Worm (Caenorhabditis elegans) whole organism, dauer: ENCODE measurements around the gene larp-1.

Experiments
- unc-62 ChIP-seq: sonication (generic microtip); optimal IDR thresholded peaks from 2 replicates; lab custom pipeline; 2017; ENCODE audit warnings: missing biosample characterization, missing genetic modification reagents, missing genetic modification characterization

larp-1 gene

DNA sequence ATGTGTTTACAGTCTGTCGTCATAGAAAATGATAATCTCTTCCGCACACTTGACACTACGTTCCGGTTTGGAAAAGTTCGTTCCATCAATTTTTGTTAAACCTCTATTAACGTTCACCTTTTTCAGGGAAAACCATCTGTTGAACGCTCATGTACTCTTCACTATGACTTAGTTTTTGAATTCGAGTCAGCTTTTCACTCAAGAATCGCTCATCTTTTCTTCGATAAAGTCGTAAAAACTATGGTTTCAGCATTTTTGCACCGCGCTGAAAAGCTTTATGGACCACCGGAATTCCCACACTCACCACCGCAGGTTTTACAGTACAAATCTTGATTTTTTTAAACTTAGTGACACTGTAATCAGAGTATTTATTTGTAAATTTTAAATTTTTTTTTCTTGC, 6.2 kb upstream of the larp-1 start:
- TF ChIP-seq unc-62 (GFP tag; lab: Kevin White, UChicago) = no peak

DNA sequence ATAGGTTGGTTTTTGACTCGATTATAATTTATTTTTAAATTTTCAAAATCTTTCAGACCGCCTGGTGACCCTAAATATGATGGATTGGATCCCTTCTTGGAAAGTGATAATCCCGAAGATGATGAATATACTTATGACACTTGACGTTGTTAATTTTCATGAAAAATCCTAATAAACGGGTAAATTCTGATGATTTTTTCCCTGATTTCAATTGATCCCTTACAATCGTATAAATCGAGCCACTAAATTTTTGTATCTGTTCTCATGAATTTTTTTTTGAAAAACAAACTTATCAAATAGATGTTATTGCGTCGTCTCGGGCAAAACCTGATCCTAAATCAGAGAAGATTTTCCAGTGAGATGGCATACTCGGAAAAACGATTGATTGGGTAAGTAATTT, 5.5 kb upstream of the larp-1 start, which contains the start of gene R144.13:
R144.13 (plus strand) TSS at position 301 of the 400 bp plus-strand sequence.
- TF ChIP-seq unc-62 (GFP tag; lab: Kevin White, UChicago) = no peak

DNA sequence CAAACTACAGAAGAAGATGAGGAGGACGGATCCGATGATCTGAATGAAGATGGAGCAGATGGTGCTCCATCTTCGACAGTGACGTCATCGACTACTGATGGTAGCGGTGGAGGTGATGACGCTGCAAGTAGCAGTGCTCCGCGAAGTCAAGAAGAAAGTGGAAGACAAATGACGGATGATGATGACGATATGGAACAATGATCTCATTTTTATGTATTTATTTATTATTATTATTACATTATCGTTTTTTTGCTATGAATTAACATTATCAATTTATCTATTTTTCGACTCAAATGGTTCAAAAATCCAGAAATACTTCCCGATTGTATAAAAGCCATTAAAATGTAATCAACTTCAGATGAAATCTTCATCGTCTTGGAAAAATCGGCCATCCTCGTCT, 4.2 kb upstream of the larp-1 start, which contains the start of gene R144.3:
R144.3 (plus strand) TSS at position 301 of the 400 bp plus-strand sequence.
- TF ChIP-seq unc-62 (GFP tag; lab: Kevin White, UChicago) = no peak

DNA sequence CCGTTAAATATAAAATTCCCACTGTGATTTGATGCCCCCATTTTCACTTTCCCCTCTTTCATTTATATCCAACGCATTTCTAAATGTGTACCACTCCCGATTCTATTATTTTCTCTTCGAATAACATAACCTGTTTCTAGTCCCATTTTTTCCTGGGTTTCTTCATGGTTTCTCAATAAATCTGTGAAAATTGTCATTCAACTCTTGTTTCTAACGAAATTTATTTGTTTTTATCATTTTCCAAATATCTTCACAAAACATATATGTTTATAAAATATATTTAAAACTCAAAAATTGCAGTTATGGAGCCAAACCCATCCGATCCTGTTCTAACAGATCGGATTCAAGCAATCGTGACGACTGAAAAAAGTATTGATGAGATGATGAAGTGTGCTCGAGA, 3.5 kb upstream of the larp-1 start, which contains the start of gene mdt-11:
mdt-11 (plus strand) TSS at position 301 of the 400 bp plus-strand sequence.
- TF ChIP-seq unc-62 (GFP tag; lab: Kevin White, UChicago) = no peak

DNA sequence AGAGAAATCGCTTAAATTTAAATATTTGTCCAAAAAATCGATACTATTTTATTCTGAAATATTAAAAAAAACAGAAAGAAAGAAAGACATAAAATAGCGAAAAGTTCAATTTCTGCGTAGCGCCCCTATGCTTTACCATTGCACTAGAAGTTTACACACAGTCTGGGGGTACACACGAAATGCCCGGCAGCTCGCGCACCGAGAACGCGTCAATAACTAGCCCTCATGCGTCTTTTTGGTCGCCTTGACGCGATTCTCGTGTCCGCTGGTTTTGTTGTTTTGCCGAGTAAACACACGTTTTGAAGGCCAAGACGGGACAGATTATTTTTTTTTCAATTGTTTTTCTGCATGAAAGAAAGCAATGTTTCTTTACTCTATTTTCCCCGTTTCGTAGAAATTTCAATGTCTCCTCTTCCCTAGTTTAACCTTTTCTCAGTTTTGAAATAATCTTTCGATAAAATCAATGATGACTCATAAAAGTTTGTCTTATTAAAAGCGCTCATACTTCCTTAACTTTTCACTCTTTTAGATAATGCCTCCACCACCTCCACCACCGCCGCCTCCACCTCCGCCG, 753 bp upstream of the larp-1 start, which contains the start of gene wip-1:
wip-1 (plus strand) TSS at position 524 of the 574 bp plus-strand sequence.
- no peak for TF ChIP-seq unc-62 (GFP tag; lab: Kevin White, UChicago)

DNA sequence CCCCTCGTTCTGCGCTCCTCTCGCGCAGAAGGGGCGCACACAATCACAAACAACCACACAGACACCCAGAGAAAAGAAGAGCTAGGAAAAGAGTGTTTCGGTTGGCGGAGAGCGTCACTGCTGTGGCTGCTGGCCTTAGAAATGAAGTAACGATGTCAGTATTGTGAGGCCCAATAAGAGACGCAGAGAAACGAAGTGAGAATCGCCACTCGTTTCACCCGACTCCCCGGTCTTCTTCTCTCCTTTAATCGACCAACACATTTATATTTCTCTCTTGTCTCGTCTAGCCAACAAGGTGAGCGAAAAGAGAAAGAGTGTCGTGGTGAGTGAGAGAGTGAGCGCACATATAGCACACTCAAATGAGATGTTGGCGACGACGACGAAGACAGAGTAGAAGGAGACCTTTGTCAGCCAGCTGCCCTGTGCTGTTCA, 3.5 kb downstream of the larp-1 start:
- no peak for TF ChIP-seq unc-62 (GFP tag; lab: Kevin White, UChicago)

DNA sequence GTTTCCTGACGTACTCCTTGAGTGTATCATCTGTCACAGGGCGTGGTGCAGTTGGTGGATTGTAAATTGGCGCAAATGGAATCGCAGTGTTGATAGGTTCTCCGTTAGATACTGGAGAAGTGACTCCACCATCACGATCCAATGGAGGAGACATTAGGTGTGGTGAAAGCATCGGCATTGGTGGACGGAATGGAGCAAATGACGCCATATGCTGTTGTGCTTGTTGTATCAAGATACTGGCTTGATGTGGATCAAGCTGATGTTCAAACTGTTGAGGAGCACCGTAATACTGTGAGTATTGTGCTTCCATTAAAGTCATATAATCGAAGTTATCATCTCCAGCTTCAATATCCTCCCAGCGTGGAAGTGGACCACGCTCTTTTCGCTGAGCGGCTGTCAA, 5.0 kb downstream of the larp-1 start:
- no peak for TF ChIP-seq unc-62 (GFP tag; lab: Kevin White, UChicago)

DNA sequence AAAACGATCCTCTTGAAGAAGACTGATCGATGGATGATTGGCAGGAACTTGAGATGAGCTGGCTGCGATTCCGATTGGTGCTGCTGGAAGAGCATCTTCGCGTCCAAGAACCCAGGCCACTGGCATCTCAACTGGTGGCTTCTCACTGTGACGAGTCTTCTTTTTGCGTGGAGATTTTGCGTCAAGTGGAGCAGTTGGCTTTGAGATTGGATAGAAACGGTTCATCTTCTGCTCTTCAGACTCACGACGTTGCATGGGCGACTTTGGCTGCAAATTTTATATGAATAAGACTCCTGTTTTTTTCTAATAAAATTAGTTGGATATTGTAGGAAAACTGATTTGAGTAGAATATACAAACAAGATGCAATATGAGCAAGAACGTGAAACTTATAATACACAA, 6.7 kb downstream of the larp-1 start:
- no peak for TF ChIP-seq unc-62 (GFP tag; lab: Kevin White, UChicago)

DNA sequence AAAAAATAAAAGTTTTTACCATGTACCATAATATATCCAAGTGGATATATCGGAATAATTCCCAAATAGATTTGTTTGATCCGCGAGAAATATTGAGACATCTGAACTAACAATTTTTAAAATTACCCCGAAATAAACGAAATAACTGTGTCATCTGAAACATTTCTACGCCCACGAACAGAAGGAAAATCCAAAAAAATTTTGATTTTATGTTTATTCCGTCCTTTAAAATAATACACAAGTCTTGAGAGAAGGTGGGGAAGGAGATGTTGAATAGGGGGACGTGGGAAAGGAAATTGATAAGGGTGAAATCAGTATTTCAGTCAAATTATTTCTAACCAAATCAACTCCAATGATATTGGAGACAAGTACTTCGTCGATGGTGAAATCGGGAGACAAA, 8.7 kb downstream of the larp-1 start, which contains the start of gene R144.11:
R144.11 (minus strand) TSS at position 101 of the 400 bp plus-strand sequence.
- TF ChIP-seq unc-62 (GFP tag; lab: Kevin White, UChicago) = no peak

DNA sequence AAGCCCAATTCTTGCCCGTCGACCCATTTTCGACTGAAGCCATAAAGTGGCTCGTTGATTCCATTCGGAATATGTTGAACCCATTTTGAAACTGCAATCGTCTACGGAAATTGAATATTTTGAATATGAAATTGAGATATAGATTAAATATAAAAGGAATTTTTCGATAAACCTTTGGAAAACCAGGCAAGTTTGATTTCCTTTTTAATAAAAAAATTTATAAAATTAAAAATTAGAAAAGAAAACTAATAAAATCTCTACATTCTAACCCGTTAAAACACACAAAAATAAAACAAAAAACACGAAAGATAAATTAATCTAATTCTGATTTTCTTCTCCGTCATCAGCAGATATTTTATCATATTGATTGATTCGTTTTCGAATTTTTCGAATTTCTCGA, 10.6 kb downstream of the larp-1 start, which contains the start of gene R144.12:
R144.12 (minus strand) TSS at position 101 of the 400 bp plus-strand sequence.
- no peak for TF ChIP-seq unc-62 (GFP tag; lab: Kevin White, UChicago)

DNA sequence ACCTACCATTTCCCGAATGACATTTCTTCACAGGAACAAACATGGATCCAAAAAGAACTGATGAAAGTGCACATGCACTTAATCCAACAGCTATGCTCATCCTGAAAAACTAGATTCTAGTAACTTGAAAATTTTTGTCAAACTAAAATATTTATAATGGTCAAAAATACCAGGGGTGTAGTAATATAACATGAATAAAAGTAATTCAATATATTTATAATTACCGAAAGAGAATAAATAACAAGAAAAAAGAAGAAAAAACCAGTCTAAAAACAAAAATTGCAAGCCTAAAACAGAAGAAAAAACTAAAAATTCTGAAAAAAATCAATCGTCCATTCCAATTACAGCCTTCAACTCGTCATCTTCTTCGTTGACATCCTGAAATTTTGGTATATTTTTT, 12.8 kb downstream of the larp-1 start, which contains the start of gene R144.6:
R144.6 (minus strand) TSS at position 101 of the 400 bp plus-strand sequence.
- no peak for TF ChIP-seq unc-62 (GFP tag; lab: Kevin White, UChicago)

DNA sequence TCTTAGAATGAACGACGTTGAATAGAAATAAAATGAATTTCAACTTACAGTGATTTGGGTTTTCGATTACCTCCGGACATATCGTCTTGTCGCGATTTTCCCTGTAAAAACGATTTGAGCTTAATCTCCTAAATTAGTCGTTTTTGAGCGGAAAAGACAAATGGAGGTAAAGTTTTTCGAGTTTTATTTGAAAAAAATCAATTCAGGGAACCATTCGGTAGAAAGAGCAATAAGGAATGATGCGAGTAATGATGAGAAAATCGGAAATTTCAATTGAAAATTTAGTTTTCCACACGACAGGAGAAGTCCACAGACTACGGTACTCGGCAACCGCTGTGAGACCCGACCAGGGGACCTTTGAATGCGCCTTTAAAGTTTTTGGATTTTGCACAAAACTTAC, 15.2 kb downstream of the larp-1 start, which contains the start of gene R144.10:
R144.10 (minus strand) TSS at position 101 of the 400 bp plus-strand sequence.
- TF ChIP-seq unc-62 (GFP tag; lab: Kevin White, UChicago) = no peak

DNA sequence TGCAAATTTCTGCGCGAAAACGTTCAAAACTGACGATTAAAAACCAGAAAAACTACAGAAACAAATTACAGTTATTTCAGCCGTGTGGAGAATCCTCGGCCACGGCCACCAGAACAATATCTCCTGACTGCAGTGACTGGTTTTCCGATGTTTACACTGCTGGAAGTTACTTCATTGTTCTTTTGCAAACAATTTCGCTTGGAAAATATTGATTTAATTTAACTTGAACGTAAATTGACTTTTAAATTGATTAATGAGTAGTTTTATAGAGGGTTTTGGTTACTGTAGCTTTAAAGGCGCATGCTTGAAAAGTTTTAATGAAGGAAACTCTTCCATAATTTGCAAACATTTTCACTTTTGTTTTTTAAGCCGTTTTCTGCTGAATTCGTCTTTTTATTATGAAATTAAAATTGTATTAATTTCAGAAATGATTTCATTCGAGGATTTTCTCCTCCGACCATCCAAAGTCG, 18.5 kb downstream of the larp-1 start, which contains the start of gene smcr-8:
smcr-8 (plus strand) TSS at position 420 of the 470 bp plus-strand sequence.
- no peak for TF ChIP-seq unc-62 (GFP tag; lab: Kevin White, UChicago)

DNA sequence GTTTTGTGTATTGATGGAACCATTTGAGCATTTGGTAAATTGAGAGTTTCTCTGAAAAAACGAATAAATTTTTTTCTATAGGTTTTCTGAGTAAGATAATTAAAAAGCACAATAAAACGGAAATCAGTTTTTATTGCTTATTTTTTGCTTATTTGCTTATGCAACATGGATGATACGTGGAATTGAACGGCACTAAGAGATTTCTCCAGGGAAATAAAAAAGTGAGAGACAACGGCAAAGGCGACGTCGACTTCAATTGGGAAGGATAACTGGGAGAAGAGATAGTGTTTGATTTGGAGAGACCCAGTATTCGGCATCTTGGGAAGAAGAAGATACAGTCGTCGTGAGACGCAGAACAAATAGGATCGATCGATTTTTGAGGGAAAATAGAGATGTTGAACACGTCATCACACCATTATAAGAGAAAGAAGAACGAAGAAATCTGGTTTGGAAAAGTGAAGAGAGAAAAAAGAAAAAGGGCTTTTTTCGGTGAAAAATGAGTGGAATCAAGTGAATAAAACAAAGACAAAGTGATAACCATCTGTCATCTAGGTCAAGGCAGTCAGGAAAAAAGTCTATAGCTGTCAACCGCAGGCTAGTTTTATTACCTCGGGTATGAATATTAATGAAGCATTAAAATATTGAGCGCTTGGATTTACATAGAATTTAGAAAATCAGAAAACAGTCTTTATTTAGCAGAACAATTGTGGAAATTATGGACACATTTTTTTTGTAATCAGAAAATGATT, 19.2 kb downstream of the larp-1 start, which contains the start of gene tmem-131:
tmem-131 (minus strand) TSS at position 51 of the 749 bp plus-strand sequence.
- TF ChIP-seq unc-62 (GFP tag; lab: Kevin White, UChicago) = no peak

DNA sequence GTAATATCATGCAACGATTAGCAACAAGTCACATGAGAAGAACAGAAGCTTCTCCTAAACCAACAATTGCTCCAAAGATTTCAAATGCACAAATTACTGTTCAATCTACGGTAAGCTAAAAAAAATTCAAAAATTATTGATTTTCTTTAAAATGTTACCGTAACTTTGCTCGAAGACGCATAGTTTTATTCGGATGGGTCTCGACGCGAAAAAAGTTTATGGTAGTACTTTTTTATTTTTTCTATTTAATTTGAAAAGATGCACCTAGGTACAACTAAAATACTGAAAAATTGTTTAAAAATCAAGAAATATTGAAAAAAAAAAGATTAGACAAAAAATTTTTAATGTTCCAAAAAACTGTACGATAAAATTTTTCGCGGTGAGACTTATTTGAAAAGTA, 29.8 kb downstream of the larp-1 start:
- no peak for TF ChIP-seq unc-62 (GFP tag; lab: Kevin White, UChicago)

DNA sequence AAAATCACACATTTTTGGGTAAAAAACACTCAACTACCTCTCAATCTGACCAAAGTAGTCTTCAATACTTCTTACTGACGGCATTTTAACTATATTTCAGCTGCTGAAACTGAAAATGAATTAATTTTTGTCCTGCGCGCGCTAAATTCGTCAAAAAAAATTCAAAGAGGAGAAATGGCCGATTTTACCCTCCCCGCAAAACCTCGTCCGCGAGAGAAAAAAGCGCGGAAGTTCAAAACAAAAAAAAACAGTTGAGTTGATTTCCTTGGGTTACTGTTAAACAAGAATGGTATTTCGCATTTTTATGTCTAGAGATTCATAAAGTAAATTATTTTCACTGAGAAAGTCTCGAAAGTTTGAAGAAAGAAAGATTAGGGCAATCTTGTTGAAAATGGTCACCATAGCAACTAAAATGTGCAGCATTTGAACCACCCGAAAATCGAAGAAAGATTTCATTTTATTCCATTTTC, 30.6 kb downstream of the larp-1 start, which contains the start of the genes C27F2.10 and wdr-60:
C27F2.10 (minus strand) TSS at position 109 of the 470 bp plus-strand sequence.
wdr-60 (plus strand) TSS at position 420 of the 470 bp plus-strand sequence.
- no peak for TF ChIP-seq unc-62 (GFP tag; lab: Kevin White, UChicago)
